Worm (Caenorhabditis elegans) whole organism, L2 larva: ENCODE measurements around the gene lgc-9.

Source experiments
- ZK546.5 ChIP-seq: sonication (generic microtip); optimal IDR thresholded peaks from 2 replicates; lab custom pipeline; 2017; ENCODE audit warnings: missing biosample characterization, missing genetic modification characterization
- crh-2 ChIP-seq: sonication (generic microtip); optimal IDR thresholded peaks from 2 replicates; lab custom pipeline; 2017; ENCODE audit warnings: missing biosample characterization, missing genetic modification characterization
- egl-27 ChIP-seq: sonication (generic microtip); optimal IDR thresholded peaks from 3 replicates; lab custom pipeline; 2017; ENCODE audit warnings: missing biosample characterization, missing genetic modification reagents, missing genetic modification characterization
- lin-13 ChIP-seq: fragments of 150-350 bp; optimal IDR thresholded peaks from 2 replicates; lab custom pipeline; 2014; ENCODE audit warnings: missing biosample characterization, missing genetic modification reagents, missing genetic modification characterization
- mdl-1 ChIP-seq, 2 experiments: fragments of 150-350 bp in 1 of 2; sonication (generic microtip) in 1 of 2; optimal IDR thresholded peaks; 2 replicates each; lab custom pipeline; 2017; ENCODE audit warnings: missing biosample characterization in 2 of 2, missing genetic modification characterization in 2 of 2
- nhr-10 ChIP-seq: sonication (generic microtip); optimal IDR thresholded peaks from 2 replicates; lab custom pipeline; 2017; ENCODE audit warnings: missing biosample characterization, missing genetic modification characterization
- nhr-77 ChIP-seq: fragments of 150-350 bp; optimal IDR thresholded peaks from 2 replicates; lab custom pipeline; 2014; ENCODE audit warnings: missing biosample characterization, missing genetic modification characterization
- snpc-4 ChIP-seq: fragments of 150-350 bp; optimal IDR thresholded peaks from 2 replicates; lab custom pipeline; 2014; ENCODE audit warnings: missing biosample characterization, missing genetic modification characterization
- unc-39 ChIP-seq: fragments of 150-350 bp; optimal IDR thresholded peaks from 2 replicates; lab custom pipeline; 2014; ENCODE audit warnings: missing biosample characterization, missing genetic modification characterization
- ztf-4 ChIP-seq: fragments of 150-350 bp; optimal IDR thresholded peaks from 2 replicates; lab custom pipeline; 2014; ENCODE audit warnings: missing biosample characterization, missing genetic modification characterization

lgc-9 gene

ce11 chrIV:3467128-3467527, 51.6 kb downstream of the lgc-9 start, which contains the start of gene F58E2.3:
TSS of gene F58E2.3 (plus strand) at chrIV:3467428.
- no peak for TF ChIP-seq ztf-4
- TF ChIP-seq ZK546.5 (tag; lab: Kevin White, UChicago) = no peak
- TF ChIP-seq mdl-1 (tag; optimal IDR thresholded peaks at IDR 0.05; lab: Kevin White, UChicago) = no peak
- no peak for TF ChIP-seq nhr-10
- no peak for TF ChIP-seq crh-2
- TF ChIP-seq egl-27 (tag; lab: Kevin White, UChicago) = no peak
- no peak for TF ChIP-seq nhr-77 (tag; lab: Kevin White, UChicago)

ce11 chrIV:3467751-3468150, 52.3 kb downstream of the lgc-9 start:
- TF ChIP-seq unc-39 (no peak), nhr-10 (no peak), lin-13 (GFP tag; lab: Kevin White, UChicago) (no peak), snpc-4 (tag; lab: Kevin White, UChicago) (no peak), ztf-4 (no peak)
